In the genomic region with DNA sequence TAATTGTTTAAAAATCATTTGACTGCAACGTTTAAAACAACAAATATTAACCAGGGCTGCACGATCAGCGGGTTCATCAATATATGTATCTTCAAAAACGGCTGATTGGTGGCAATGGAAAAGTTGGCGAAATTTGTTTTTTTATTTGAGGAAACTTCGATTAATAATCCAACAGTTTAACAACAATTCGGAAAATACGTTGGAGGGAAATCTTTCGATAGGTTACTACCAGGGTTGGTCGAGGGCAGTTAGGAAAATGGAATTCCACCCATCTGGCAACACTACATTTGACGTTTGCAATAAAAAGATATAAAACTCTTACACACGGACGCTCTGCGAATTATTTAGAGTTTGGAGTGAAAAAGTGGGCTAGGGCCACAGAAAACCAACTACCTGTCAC, we compare ENCODE assay signal across 1 fruit fly cellular context.
A peak's percentile ranks its signal among the peaks of the same experiment; 100 is the strongest.
TF ChIP-seq lines count a peak whose summit lies in the region.

A gene (minus strand): TSS at position 217 of the 400 bp plus-strand sequence.
A gene (plus strand): TSS at position 275 of the 400 bp plus-strand sequence.

TF ChIP-seq in whole organism, embryonic, 481 proteins besides CTCF, POLR2A, EP300 and RAD21 (continued from another document and continues in another):
- peak; percentile 9; the same call in 1 of the 2 replicates for TF ChIP-seq CG10366 (GFP tag; IDR thresholded peaks at IDR 0.05; lab: Robert Waterston, UW)
- peak; percentile 67 for TF ChIP-seq CG9932 (GFP tag; IDR thresholded peaks at IDR 0.05; lab: Robert Waterston, UW)
- peak; percentile 35 for TF ChIP-seq CHES-1-like (GFP tag; optimal IDR thresholded peaks at IDR 0.05; lab: Kevin White, UChicago)
- TF ChIP-seq dmrt99B (tag; optimal IDR thresholded peaks at IDR 0.05; lab: Kevin White, UChicago), result no peak
- no peak for TF ChIP-seq kni (GFP tag; optimal IDR thresholded peaks at IDR 0.05; lab: Kevin White, UChicago)
- peak; percentile 37 for TF ChIP-seq CG10979 (tag; optimal IDR thresholded peaks at IDR 0.05; lab: Kevin White, UChicago)
- peak; percentile 47 for TF ChIP-seq CG10209 (GFP tag; optimal IDR thresholded peaks at IDR 0.05; lab: Kevin White, UChicago)
- peak; percentile 45 for TF ChIP-seq bigmax (GFP tag; optimal IDR thresholded peaks at IDR 0.05; lab: Kevin White, UChicago)
- TF ChIP-seq CG12659 (GFP tag; optimal IDR thresholded peaks at IDR 0.05; lab: Kevin White, UChicago), result peak; percentile 77
- TF ChIP-seq CG12391 (tag; optimal IDR thresholded peaks at IDR 0.05; lab: Kevin White, UChicago), result peak; percentile 73
- peak; percentile 88 for TF ChIP-seq MBD-R2 (GFP tag; IDR thresholded peaks at IDR 0.05; lab: Robert Waterston, UW)
- no peak for TF ChIP-seq CG2199 (GFP tag; IDR thresholded peaks at IDR 0.05; lab: Robert Waterston, UW)
- TF ChIP-seq ewg (GFP tag; optimal IDR thresholded peaks at IDR 0.05; lab: Kevin White, UChicago), result peak; percentile 38
- peak; percentile 47; the same call in 1 of the 3 replicates for TF ChIP-seq vnd (GFP tag; IDR thresholded peaks at IDR 0.05; lab: Robert Waterston, UW; ENCODE audit: partially characterized antibody)
- TF ChIP-seq MESR4 (GFP tag; optimal IDR thresholded peaks at IDR 0.05; lab: Kevin White, UChicago), result peak; percentile 84
- no peak for TF ChIP-seq run (tag; optimal IDR thresholded peaks at IDR 0.05; lab: Kevin White, UChicago)
- TF ChIP-seq CG13287 (GFP tag; IDR thresholded peaks at IDR 0.05; lab: Robert Waterston, UW; ENCODE audit: partially characterized antibody), result peak; percentile 74
- TF ChIP-seq sisA (GFP tag; IDR thresholded peaks at IDR 0.05; lab: Robert Waterston, UW), result peak; percentile 40; the same call in 1 of the 2 replicates
- peak; percentile 78 for TF ChIP-seq Ets97D (GFP tag; optimal IDR thresholded peaks at IDR 0.05; lab: Kevin White, UChicago)
- TF ChIP-seq inv (GFP tag; IDR thresholded peaks at IDR 0.05; lab: Robert Waterston, UW; ENCODE audit: partially characterized antibody), result peak; percentile 31; the same call in 1 of the 2 replicates
- TF ChIP-seq sna (GFP tag; IDR thresholded peaks at IDR 0.05; lab: Robert Waterston, UW; ENCODE audit: partially characterized antibody), result peak; percentile 46
- TF ChIP-seq CG7928 (GFP tag; optimal IDR thresholded peaks at IDR 0.05; lab: Kevin White, UChicago), result peak; percentile 98
- TF ChIP-seq CG8765 (GFP tag; IDR thresholded peaks at IDR 0.05; lab: Robert Waterston, UW), result no peak
- TF ChIP-seq Opbp (GFP tag; IDR thresholded peaks at IDR 0.05; lab: Robert Waterston, UW; ENCODE audit: partially characterized antibody), result peak; percentile 59; the same call in 2 of the 3 replicates
- TF ChIP-seq lbe (GFP tag; optimal IDR thresholded peaks at IDR 0.05; lab: Kevin White, UChicago), result no peak
- TF ChIP-seq sens (GFP tag; lab: Kevin White, UChicago), result peak; percentile 93
- peak; percentile 73 for TF ChIP-seq NC2β (GFP tag; optimal IDR thresholded peaks at IDR 0.05; lab: Kevin White, UChicago)
- TF ChIP-seq CG14860 (GFP tag; IDR thresholded peaks at IDR 0.05; lab: Robert Waterston, UW; ENCODE audit: partially characterized antibody), result no peak
- no peak for TF ChIP-seq CG11456 (GFP tag; IDR thresholded peaks at IDR 0.05; lab: Robert Waterston, UW)
- TF ChIP-seq CG17359 (tag; optimal IDR thresholded peaks at IDR 0.05; lab: Kevin White, UChicago), result peak; percentile 47
- TF ChIP-seq Nf-YB (GFP tag; optimal IDR thresholded peaks at IDR 0.05; lab: Kevin White, UChicago), result peak; percentile 17
- TF ChIP-seq CG6254 (GFP tag; optimal IDR thresholded peaks at IDR 0.05; lab: Kevin White, UChicago), result peak; percentile 17
- TF ChIP-seq CG4424 (GFP tag; optimal IDR thresholded peaks at IDR 0.05; lab: Kevin White, UChicago), result peak; percentile 47
- no peak for TF ChIP-seq so (GFP tag; IDR thresholded peaks at IDR 0.05; lab: Robert Waterston, UW)
- TF ChIP-seq mirr (GFP tag; optimal IDR thresholded peaks at IDR 0.05; lab: Kevin White, UChicago), result peak; percentile 8
- TF ChIP-seq Hr39 (optimal IDR thresholded peaks at IDR 0.05; lab: Kevin White, UChicago), result no peak
- no peak for TF ChIP-seq CG8478 (optimal IDR thresholded peaks at IDR 0.05; lab: Kevin White, UChicago)
- no peak for TF ChIP-seq aop (GFP tag; IDR thresholded peaks at IDR 0.05; lab: Robert Waterston, UW)
- TF ChIP-seq corto (GFP tag; optimal IDR thresholded peaks at IDR 0.05; lab: Kevin White, UChicago), result no peak
- no peak for TF ChIP-seq dimm (GFP tag; IDR thresholded peaks at IDR 0.05; lab: Robert Waterston, UW)
- TF ChIP-seq chif (GFP tag; optimal IDR thresholded peaks at IDR 0.05; lab: Kevin White, UChicago), result peak; percentile 36 to 55
- peak; percentile 47 for TF ChIP-seq btn (GFP tag; optimal IDR thresholded peaks at IDR 0.05; lab: Kevin White, UChicago)
- TF ChIP-seq crp (GFP tag; optimal IDR thresholded peaks at IDR 0.05; lab: Kevin White, UChicago), result peak in 1 of 2 experiments; percentile 37
- TF ChIP-seq GATAe (GFP tag; conservative IDR thresholded peaks at IDR 0.05; lab: Robert Waterston, UW), result no peak
- no peak for TF ChIP-seq CkIIα-i1 (GFP tag; IDR thresholded peaks at IDR 0.05; lab: Robert Waterston, UW)
- TF ChIP-seq en (GFP tag; optimal IDR thresholded peaks at IDR 0.05; lab: Kevin White, UChicago), result peak; percentile 46
- TF ChIP-seq ci (GFP tag; IDR thresholded peaks at IDR 0.05; lab: Robert Waterston, UW), result peak; percentile 39; the same call in 1 of the 3 replicates
- TF ChIP-seq CG10654 (GFP tag; optimal IDR thresholded peaks at IDR 0.05; lab: Kevin White, UChicago), result peak; percentile 42
- peak; percentile 47 for TF ChIP-seq CG7839 (tag; optimal IDR thresholded peaks at IDR 0.05; lab: Kevin White, UChicago)
- no peak for TF ChIP-seq B-H1 (GFP tag; IDR thresholded peaks at IDR 0.05; lab: Robert Waterston, UW)
- 0 out of 2 replicates have a peak, but pooled peaks have one; percentile 13 for TF ChIP-seq bbx (GFP tag; IDR thresholded peaks at IDR 0.05; lab: Robert Waterston, UW; ENCODE audit: partially characterized antibody)
- peak; percentile 75 for TF ChIP-seq Xbp1 (GFP tag; optimal IDR thresholded peaks at IDR 0.05; lab: Kevin White, UChicago)
- TF ChIP-seq vvl (GFP tag; IDR thresholded peaks at IDR 0.05; lab: Robert Waterston, UW), result peak; percentile 63
- peak; percentile 51 for TF ChIP-seq CG7786 (GFP tag; optimal IDR thresholded peaks at IDR 0.05; lab: Kevin White, UChicago)
- peak; percentile 29 to 50 for TF ChIP-seq Hr51 (GFP tag; optimal IDR thresholded peaks at IDR 0.05; lab: Kevin White, UChicago)
- no peak for TF ChIP-seq CG6683 (GFP tag; optimal IDR thresholded peaks at IDR 0.05; lab: Kevin White, UChicago)
- TF ChIP-seq mld (GFP tag; IDR thresholded peaks at IDR 0.05; lab: Robert Waterston, UW; ENCODE audit: partially characterized antibody), result no peak
- peak; percentile 53 for TF ChIP-seq tx (GFP tag; optimal IDR thresholded peaks at IDR 0.05; lab: Kevin White, UChicago)
- no peak for TF ChIP-seq Hmr (GFP tag; optimal IDR thresholded peaks at IDR 0.05; lab: Kevin White, UChicago)
- peak; percentile 89 for TF ChIP-seq trem (tag; optimal IDR thresholded peaks at IDR 0.05; lab: Kevin White, UChicago)
- TF ChIP-seq dm (GFP tag; optimal IDR thresholded peaks at IDR 0.05; lab: Kevin White, UChicago), result peak; percentile 68
- peak in 1 of 3 experiments; percentile 52 for TF ChIP-seq lola (GFP tag; optimal IDR thresholded peaks at IDR 0.05; lab: Kevin White, UChicago)
- TF ChIP-seq CG17612 (GFP tag; IDR thresholded peaks at IDR 0.05; lab: Robert Waterston, UW), result no peak
- peak; percentile 38 for TF ChIP-seq Bdp1 (GFP tag; optimal IDR thresholded peaks at IDR 0.05; lab: Kevin White, UChicago)
- peak; percentile 35; the same call in 1 of the 2 replicates for TF ChIP-seq Ptx1 (GFP tag; IDR thresholded peaks at IDR 0.05; lab: Robert Waterston, UW)
- peak; percentile 82 for TF ChIP-seq CG1603 (tag; optimal IDR thresholded peaks at IDR 0.05; lab: Kevin White, UChicago)
- TF ChIP-seq CG11247 (GFP tag; IDR thresholded peaks at IDR 0.05; lab: Robert Waterston, UW), result 0 out of 2 replicates have a peak, but pooled peaks have one; percentile 26
- no peak for TF ChIP-seq Trl (optimal IDR thresholded peaks at IDR 0.05; lab: Kevin White, UChicago)
- peak; percentile 81 for TF ChIP-seq Trl (GFP tag; optimal IDR thresholded peaks at IDR 0.05; lab: Kevin White, UChicago)
- no peak for TF ChIP-seq pros (GFP tag; optimal IDR thresholded peaks at IDR 0.05; lab: Kevin White, UChicago)
- no peak for TF ChIP-seq Meics (GFP tag; optimal IDR thresholded peaks at IDR 0.05; lab: Kevin White, UChicago)
- TF ChIP-seq fru (optimal IDR thresholded peaks at IDR 0.05; lab: Kevin White, UChicago), result no peak
- TF ChIP-seq CG18262 (tag; optimal IDR thresholded peaks at IDR 0.05; lab: Kevin White, UChicago), result peak; percentile 46
- peak; percentile 57 for TF ChIP-seq hkb (optimal IDR thresholded peaks at IDR 0.05; lab: Kevin White, UChicago)
- TF ChIP-seq hkb (GFP tag; IDR thresholded peaks at IDR 0.05; lab: Robert Waterston, UW), result peak; percentile 50
- TF ChIP-seq Fer1 (GFP tag; optimal IDR thresholded peaks at IDR 0.05; lab: Kevin White, UChicago), result peak; percentile 48
- TF ChIP-seq ftz-f1 (GFP tag; optimal IDR thresholded peaks at IDR 0.05; lab: Kevin White, UChicago), result peak; percentile 36
- TF ChIP-seq fd3F (GFP tag; optimal IDR thresholded peaks at IDR 0.05; lab: Kevin White, UChicago), result peak; percentile 22
- TF ChIP-seq CG10267 (tag; optimal IDR thresholded peaks at IDR 0.05; lab: Kevin White, UChicago), result peak; percentile 60
- TF ChIP-seq emc (GFP tag; optimal IDR thresholded peaks at IDR 0.05; lab: Kevin White, UChicago), result peak; percentile 34
- no peak for TF ChIP-seq CG5953 (GFP tag; IDR thresholded peaks at IDR 0.05; lab: Robert Waterston, UW)
- peak; percentile 79 for TF ChIP-seq mam (GFP tag; optimal IDR thresholded peaks at IDR 0.05; lab: Kevin White, UChicago)
- TF ChIP-seq Xrp1 (GFP tag; IDR thresholded peaks at IDR 0.05; lab: Robert Waterston, UW), result 0 out of 2 replicates have a peak, but pooled peaks have one; percentile 36
- TF ChIP-seq Eip74EF (GFP tag; optimal IDR thresholded peaks at IDR 0.05; lab: Kevin White, UChicago), result no peak
- TF ChIP-seq sqz (GFP tag; optimal IDR thresholded peaks at IDR 0.05; lab: Kevin White, UChicago), result no peak
- peak; percentile 74 for TF ChIP-seq CG30403 (GFP tag; optimal IDR thresholded peaks at IDR 0.05; lab: Kevin White, UChicago)
- TF ChIP-seq CG16863 (GFP tag; optimal IDR thresholded peaks at IDR 0.05; lab: Kevin White, UChicago), result peak; percentile 27
- no peak for TF ChIP-seq yki (optimal IDR thresholded peaks at IDR 0.05; lab: Kevin White, UChicago)
- TF ChIP-seq H2.0 (GFP tag; IDR thresholded peaks at IDR 0.05; lab: Robert Waterston, UW), result peak; percentile 28
- peak; percentile 1 for TF ChIP-seq CG17912 (GFP tag; optimal IDR thresholded peaks at IDR 0.05; lab: Kevin White, UChicago)
- TF ChIP-seq tgo (GFP tag; IDR thresholded peaks at IDR 0.05; lab: Robert Waterston, UW), result no peak; the same call in 2 of the 3 replicates
- TF ChIP-seq Hand (GFP tag; optimal IDR thresholded peaks at IDR 0.05; lab: Kevin White, UChicago), result no peak
- peak; percentile 1 for TF ChIP-seq CG18619 (GFP tag; optimal IDR thresholded peaks at IDR 0.05; lab: Kevin White, UChicago)
- peak in 1 of 2 experiments; percentile 81 for TF ChIP-seq Hr78 (GFP tag; optimal IDR thresholded peaks at IDR 0.05; lab: Kevin White, UChicago)
- peak; percentile 33 for TF ChIP-seq pb (GFP tag; optimal IDR thresholded peaks at IDR 0.05; lab: Kevin White, UChicago)
- peak; percentile 17 for TF ChIP-seq CG4854 (GFP tag; optimal IDR thresholded peaks at IDR 0.05; lab: Kevin White, UChicago)
- peak; percentile 63 for TF ChIP-seq shn (GFP tag; optimal IDR thresholded peaks at IDR 0.05; lab: Kevin White, UChicago)
- 0 out of 3 replicates have a peak, but pooled peaks have one; percentile 37 for TF ChIP-seq HLH4C (GFP tag; IDR thresholded peaks at IDR 0.05; lab: Robert Waterston, UW; ENCODE audit: partially characterized antibody)
- peak; percentile 81 for TF ChIP-seq CG18011 (GFP tag; optimal IDR thresholded peaks at IDR 0.05; lab: Kevin White, UChicago)
- TF ChIP-seq unpg (GFP tag; optimal IDR thresholded peaks at IDR 0.05; lab: Kevin White, UChicago), result peak; percentile 54
- TF ChIP-seq Ets65A (GFP tag; lab: Kevin White, UChicago), result peak; percentile 94
- peak; percentile 73 for TF ChIP-seq row (GFP tag; IDR thresholded peaks at IDR 0.05; lab: Robert Waterston, UW)
- peak; percentile 53 for TF ChIP-seq her (GFP tag; optimal IDR thresholded peaks at IDR 0.05; lab: Kevin White, UChicago)
- peak; percentile 40 for TF ChIP-seq Camta (GFP tag; optimal IDR thresholded peaks at IDR 0.05; lab: Kevin White, UChicago)
- TF ChIP-seq caup (GFP tag; optimal IDR thresholded peaks at IDR 0.05; lab: Kevin White, UChicago; ENCODE audit: severe bottlenecking), result no peak
- TF ChIP-seq p53 (GFP tag; optimal IDR thresholded peaks at IDR 0.05; lab: Kevin White, UChicago), result peak; percentile 8
- peak; percentile 76 for TF ChIP-seq HLH54F (GFP tag; optimal IDR thresholded peaks at IDR 0.05; lab: Kevin White, UChicago)
- TF ChIP-seq bsh (GFP tag; optimal IDR thresholded peaks at IDR 0.05; lab: Kevin White, UChicago), result peak in 1 of 2 experiments; percentile 58
- TF ChIP-seq CG31441 (GFP tag; IDR thresholded peaks at IDR 0.05; lab: Robert Waterston, UW), result no peak
- TF ChIP-seq CG12236 (GFP tag; optimal IDR thresholded peaks at IDR 0.05; lab: Kevin White, UChicago), result peak; percentile 23
- TF ChIP-seq lmd (GFP tag; IDR thresholded peaks at IDR 0.05; lab: Robert Waterston, UW), result peak; percentile 50; the same call in 1 of the 2 replicates
- TF ChIP-seq luna (GFP tag; optimal IDR thresholded peaks at IDR 0.05; lab: Kevin White, UChicago), result no peak
- peak; percentile 54 for TF ChIP-seq repo (GFP tag; optimal IDR thresholded peaks at IDR 0.05; lab: Kevin White, UChicago)
- peak; percentile 50 to 66 for TF ChIP-seq Pdp1 (GFP tag; optimal IDR thresholded peaks at IDR 0.05; lab: Kevin White, UChicago)
- peak; percentile 74 for TF ChIP-seq CG8944 (GFP tag; optimal IDR thresholded peaks at IDR 0.05; lab: Kevin White, UChicago)
- TF ChIP-seq sob (GFP tag; IDR thresholded peaks at IDR 0.05; lab: Robert Waterston, UW), result 0 out of 2 replicates have a peak, but pooled peaks have one; percentile 45
- no peak for TF ChIP-seq nau (GFP tag; optimal IDR thresholded peaks at IDR 0.05; lab: Kevin White, UChicago)
- TF ChIP-seq E2f1 (GFP tag; IDR thresholded peaks at IDR 0.05; lab: Robert Waterston, UW), result 0 out of 2 replicates have a peak, but pooled peaks have one; percentile 9
- TF ChIP-seq CG15696 (tag; optimal IDR thresholded peaks at IDR 0.05; lab: Kevin White, UChicago), result peak; percentile 52
- TF ChIP-seq gce (GFP tag; IDR thresholded peaks at IDR 0.05; lab: Robert Waterston, UW), result no peak
- no peak for TF ChIP-seq Adf1 (GFP tag; IDR thresholded peaks at IDR 0.05; lab: Robert Waterston, UW)
- peak; percentile 68 for TF ChIP-seq B-H2 (GFP tag; optimal IDR thresholded peaks at IDR 0.05; lab: Kevin White, UChicago)
- TF ChIP-seq CG9609 (GFP tag; optimal IDR thresholded peaks at IDR 0.05; lab: Kevin White, UChicago), result peak; percentile 70
